Fruit fly (Drosophila melanogaster) whole organism: ENCODE data around the gene CG15892.

Experiments used
- CG8478 ChIP-seq: fragments of >200 bp; optimal IDR thresholded peaks from 2 replicates; lab custom pipeline; 2018; ENCODE audit warnings: inconsistent platforms
- Dll ChIP-seq: fragments of >200 bp; optimal IDR thresholded peaks from 2 replicates; lab custom pipeline; 2017
- EcR ChIP-seq, 2 experiments: fragments of >200 bp; optimal IDR thresholded peaks; 2 replicates each; lab custom pipeline; 2017; ENCODE audit warnings: missing biosample characterization in 2 of 2, missing genetic modification characterization in 2 of 2, missing genetic modification reagents in 2 of 2
- pan ChIP-seq: fragments of >200 bp; optimal IDR thresholded peaks from 2 replicates; lab custom pipeline; 2017
- psq ChIP-seq: fragments of >200 bp; optimal IDR thresholded peaks from 2 replicates; lab custom pipeline; 2017
- usp ChIP-seq: fragments of >200 bp; optimal IDR thresholded peaks from 2 replicates; lab custom pipeline; 2017; ENCODE audit warnings: missing biosample characterization, missing genetic modification characterization, mixed read lengths

DNA sequence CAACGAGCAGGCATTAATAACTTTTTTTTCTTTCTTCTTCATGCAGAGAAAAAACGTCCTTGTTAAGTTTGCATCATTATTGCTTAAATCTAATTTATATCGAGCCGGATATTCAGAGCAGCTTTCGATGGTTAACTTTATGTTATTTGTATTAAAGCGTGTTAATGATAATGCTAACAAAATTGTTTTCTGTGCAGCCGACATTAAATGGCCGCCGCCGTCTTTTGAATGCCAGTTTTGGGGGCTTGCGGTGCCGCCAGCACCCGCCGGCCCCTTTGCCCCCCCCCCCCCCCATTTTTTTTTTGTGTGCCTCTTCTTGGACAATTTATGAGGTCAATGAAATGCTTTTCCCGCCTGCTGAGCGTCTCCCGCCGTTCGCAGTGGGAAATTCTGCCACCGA is 17.4 kb upstream of the CG15892 start:
- no peak for TF ChIP-seq pan (lab: Kevin White, UChicago)
- TF ChIP-seq usp (GFP tag; lab: Kevin White, UChicago) = no peak
- TF ChIP-seq EcR (GFP tag; optimal IDR thresholded peaks at IDR 0.05; lab: Kevin White, UChicago) = no peak
- no peak for TF ChIP-seq psq (lab: Kevin White, UChicago)
- TF ChIP-seq CG8478 = no peak
- TF ChIP-seq Dll (lab: Kevin White, UChicago) = no peak
